Worm (Caenorhabditis elegans) whole organism, L4/young adult: ENCODE data around the gene C18D4.12.

Experiments
- W03F9.2 ChIP-seq: fragments of 150-350 bp; optimal IDR thresholded peaks from 2 replicates; lab custom pipeline; 2014; ENCODE audit warnings: missing biosample characterization, missing genetic modification characterization
- dao-5 ChIP-seq: sonication (generic microtip); optimal IDR thresholded peaks from 2 replicates; lab custom pipeline; 2016; ENCODE audit warnings: missing genotype, missing genetic modification characterization, moderate library complexity, missing compliant biosample characterization

DNA sequence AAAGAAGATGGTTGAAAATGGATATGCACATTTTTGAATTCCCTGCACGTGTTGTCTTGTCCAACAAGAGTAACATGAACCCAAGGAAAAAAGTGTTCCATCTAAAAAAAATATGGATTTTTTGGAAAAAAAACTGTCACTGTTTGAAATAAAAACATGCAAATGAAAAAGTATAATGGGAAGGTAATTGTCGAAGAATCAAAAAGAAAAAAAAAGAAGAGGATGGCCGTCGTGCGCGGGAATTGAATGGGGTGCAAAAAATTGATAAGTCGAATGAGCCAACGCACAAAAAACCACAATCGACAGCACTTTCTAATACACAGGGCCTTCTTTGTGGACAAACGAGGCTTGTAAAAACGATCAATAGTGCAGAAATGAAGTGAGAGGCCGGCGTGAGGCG is 36.7 kb downstream of the C18D4.12 start, which contains the start of gene fbxa-102:
- TF ChIP-seq dao-5 (tag; lab: Kevin White, UChicago), result no peak
- no peak for TF ChIP-seq W03F9.2
